Fruit fly (Drosophila melanogaster): ENCODE measurements around the gene btl.

The btl gene

DNA sequence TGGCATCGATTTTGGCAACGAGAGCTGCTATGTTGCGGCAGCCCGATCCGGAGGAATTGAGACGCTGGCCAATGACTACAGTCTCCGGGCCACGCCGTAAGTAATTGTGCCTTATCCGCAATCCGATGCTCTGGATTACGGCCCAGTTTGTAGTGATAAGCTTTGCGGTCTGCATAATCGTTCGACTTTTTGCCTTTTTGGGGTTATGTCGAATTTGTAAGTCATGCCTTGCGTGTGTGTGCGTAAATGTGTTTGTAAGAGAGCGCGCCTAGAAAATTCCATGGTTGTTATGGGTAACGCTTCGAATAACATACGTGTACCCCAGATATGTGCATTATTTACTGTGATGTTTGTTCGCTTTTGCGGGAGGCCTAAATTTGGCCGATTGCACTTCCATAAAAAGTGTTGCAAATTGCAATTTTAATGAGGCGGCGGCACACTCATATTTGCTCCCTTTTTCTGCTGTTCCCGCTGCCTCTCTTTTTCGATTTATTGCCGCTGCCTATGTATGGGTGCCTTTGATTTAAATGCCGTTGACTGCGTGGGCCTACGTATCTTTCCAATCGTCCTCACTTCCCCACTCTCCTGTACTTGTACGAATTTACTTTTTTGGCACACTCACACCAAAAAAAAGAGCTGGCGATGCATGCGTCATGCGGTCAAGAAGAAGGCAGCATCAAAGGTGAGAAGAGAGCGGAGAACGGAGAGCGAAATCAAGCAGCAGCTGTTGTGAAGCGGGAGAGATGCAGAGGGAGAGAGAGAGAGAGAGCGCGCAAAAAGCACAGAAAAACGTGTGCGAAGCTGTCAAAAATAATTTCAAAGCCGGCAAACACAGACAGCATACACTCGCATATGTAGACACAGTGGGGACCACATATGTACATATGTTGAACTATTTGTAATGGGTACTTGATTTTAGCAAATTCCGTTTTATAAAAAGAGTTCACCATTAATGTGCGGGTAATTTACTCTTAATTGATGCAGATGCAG lies 37.6 kb upstream of the btl start (continued):
- TF ChIP-seq NFAT (GFP tag; IDR thresholded peaks at IDR 0.05) (peak; percentile 9; the same call in 1 of the 2 replicates), E2f2 (GFP tag; IDR thresholded peaks at IDR 0.05) (peak; percentile 16; the same call in 1 of the 2 replicates), prd (optimal IDR thresholded peaks at IDR 0.05) (no peak), prd (GFP tag; IDR thresholded peaks at IDR 0.05) (0 out of 3 replicates have a peak, but pooled peaks have one; percentile 6), Doc3 (GFP tag; IDR thresholded peaks at IDR 0.05; ENCODE audit: partially characterized antibody) (0 out of 3 replicates have a peak, but pooled peaks have one; percentile 35), CoRest (tag; optimal IDR thresholded peaks at IDR 0.05) (no peak), CG12104 (GFP tag; optimal IDR thresholded peaks at IDR 0.05) (no peak), CG13296 (GFP tag; optimal IDR thresholded peaks at IDR 0.05) (no peak), pb (GFP tag; optimal IDR thresholded peaks at IDR 0.05) (no peak), Chrac-16 (GFP tag; optimal IDR thresholded peaks at IDR 0.05) (no peak), dimm (GFP tag; IDR thresholded peaks at IDR 0.05) (no peak), CG12659 (GFP tag; optimal IDR thresholded peaks at IDR 0.05) (no peak), lilli (GFP tag; optimal IDR thresholded peaks at IDR 0.05) (no peak), Camta (GFP tag; optimal IDR thresholded peaks at IDR 0.05) (no peak), CG9437 (GFP tag; optimal IDR thresholded peaks at IDR 0.05) (no peak), grau (tag; optimal IDR thresholded peaks at IDR 0.05) (peak; percentile 81), CG10321 (GFP tag; IDR thresholded peaks at IDR 0.05) (no peak), tin (GFP tag; optimal IDR thresholded peaks at IDR 0.05) (no peak), MTF-1 (GFP tag; optimal IDR thresholded peaks at IDR 0.05; ENCODE audit: borderline replicate concordance) (no peak), tx (GFP tag; optimal IDR thresholded peaks at IDR 0.05) (peak; percentile 30), cwo (GFP tag; optimal IDR thresholded peaks at IDR 0.05) (peak; percentile 79), yki (optimal IDR thresholded peaks at IDR 0.05) (no peak), NC2α (GFP tag; optimal IDR thresholded peaks at IDR 0.05) (no peak), abd-A (tag; optimal IDR thresholded peaks at IDR 0.05) (no peak), slou (GFP tag; optimal IDR thresholded peaks at IDR 0.05) (no peak), CG14050 (GFP tag; IDR thresholded peaks at IDR 0.05) (no peak), Hr51 (GFP tag; optimal IDR thresholded peaks at IDR 0.05) (no peak), CG5245 (GFP tag; optimal IDR thresholded peaks at IDR 0.05) (no peak), Bteb2 (GFP tag; optimal IDR thresholded peaks at IDR 0.05) (no peak), H2.0 (GFP tag; IDR thresholded peaks at IDR 0.05) (no peak), CG8290 (GFP tag; optimal IDR thresholded peaks at IDR 0.05) (no peak), CG8290 (tag; optimal IDR thresholded peaks at IDR 0.05) (no peak), CG2129 (GFP tag; IDR thresholded peaks at IDR 0.05; ENCODE audit: partially characterized antibody) (no peak), CG11723 (GFP tag; optimal IDR thresholded peaks at IDR 0.05) (no peak), CG32767 (GFP tag; IDR thresholded peaks at IDR 0.05) (peak; percentile 31; the same call in 1 of the 2 replicates), org-1 (GFP tag; optimal IDR thresholded peaks at IDR 0.05) (no peak), Hr78 (GFP tag; optimal IDR thresholded peaks at IDR 0.05) (no peak), ttk (GFP tag; IDR thresholded peaks at IDR 0.05) (no peak), CG32532 (GFP tag; IDR thresholded peaks at IDR 0.05) (peak; percentile 31; the same call in 1 of the 2 replicates), CG6765 (GFP tag; optimal IDR thresholded peaks at IDR 0.05) (peak; percentile 2), usp (GFP tag; optimal IDR thresholded peaks at IDR 0.05) (no peak), Fer3 (tag; optimal IDR thresholded peaks at IDR 0.05) (no peak), dmrt99B (tag; optimal IDR thresholded peaks at IDR 0.05) (no peak), CG6654 (GFP tag; optimal IDR thresholded peaks at IDR 0.05) (no peak), Bgb (GFP tag; IDR thresholded peaks at IDR 0.05; ENCODE audit: partially characterized antibody) (no peak), CG13287 (GFP tag; IDR thresholded peaks at IDR 0.05; ENCODE audit: partially characterized antibody) (peak; percentile 51), ranshi (GFP tag; IDR thresholded peaks at IDR 0.05) (no peak), CG13775 (GFP tag; optimal IDR thresholded peaks at IDR 0.05) (no peak), Sox102F (GFP tag; optimal IDR thresholded peaks at IDR 0.05) (no peak)
